Worm (Caenorhabditis elegans) whole organism, L3 larva: ENCODE data around the gene F42A10.7.

ENCODE experiments used
- ceh-82 ChIP-seq: fragments of 150-350 bp; optimal IDR thresholded peaks from 2 replicates; lab custom pipeline; 2014; ENCODE audit warnings: missing biosample characterization, missing genetic modification characterization
- nhr-237 ChIP-seq: fragments of 150-350 bp; optimal IDR thresholded peaks from 2 replicates; lab custom pipeline; 2014; ENCODE audit warnings: missing biosample characterization, missing genetic modification characterization

DNA sequence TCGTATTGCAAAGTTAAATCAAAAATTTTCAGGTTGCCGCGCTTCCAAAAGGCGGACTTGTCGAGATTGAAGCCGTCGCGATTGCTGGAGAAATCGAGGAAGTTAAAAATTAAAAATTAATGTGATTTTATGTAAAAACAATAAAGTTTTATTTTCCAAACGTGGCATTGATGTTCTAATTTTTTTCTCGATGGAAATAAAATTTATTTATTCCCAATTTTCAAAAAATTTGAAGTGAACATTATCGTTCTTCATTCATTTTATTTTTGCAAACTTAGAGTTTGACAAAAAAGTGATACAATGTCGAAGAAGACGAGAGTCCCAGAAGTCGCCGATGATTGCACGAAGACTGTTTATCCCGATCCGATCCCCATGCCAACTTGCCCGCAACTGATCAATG, 30.5 kb upstream of the F42A10.7 start, which contains the start of gene C23G10.1:
- TF ChIP-seq ceh-82, result no peak
- no peak for TF ChIP-seq nhr-237 (tag; lab: Kevin White, UChicago)
